Worm (Caenorhabditis elegans) whole organism, L2 larva: Measurements from ENCODE around the gene T04F8.8.

Experiments
- crh-2 ChIP-seq: sonication (generic microtip); optimal IDR thresholded peaks from 2 replicates; lab custom pipeline; 2017; ENCODE audit warnings: missing biosample characterization, missing genetic modification characterization
- zag-1 ChIP-seq: fragments of 150-350 bp; optimal IDR thresholded peaks from 2 replicates; lab custom pipeline; 2014; ENCODE audit warnings: missing biosample characterization, missing genetic modification characterization

DNA sequence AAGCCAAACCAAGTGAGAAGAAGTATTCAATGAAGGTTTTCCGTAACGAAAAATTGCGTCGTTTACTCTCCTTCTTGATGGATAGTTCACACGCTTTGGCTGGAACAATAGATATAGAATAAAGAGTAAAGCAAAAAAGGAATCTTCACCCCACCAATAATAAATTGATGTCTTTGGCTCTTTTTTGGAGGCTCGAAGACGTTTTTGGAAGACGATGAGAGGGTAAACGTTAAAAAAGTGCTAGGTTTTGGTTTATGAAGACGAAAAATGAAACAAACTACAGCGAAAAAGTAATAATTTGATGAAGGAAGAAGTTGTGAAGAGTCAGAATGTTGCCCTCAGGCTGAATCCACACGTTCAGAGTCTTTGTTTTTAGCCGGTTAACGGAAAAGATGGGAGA, 25.3 kb upstream of the T04F8.8 start, which contains the start of gene sto-3:
- TF ChIP-seq crh-2 (tag; lab: Kevin White, UChicago): no peak
- no peak for TF ChIP-seq zag-1 (tag; lab: Kevin White, UChicago)
